Worm (Caenorhabditis elegans) whole organism, late embryonic: Measurements from ENCODE around the gene F25B5.6.

Experiments used
- ceh-14 ChIP-seq: sonication (generic microtip); optimal IDR thresholded peaks from 2 replicates; lab custom pipeline; 2016; ENCODE audit warnings: missing genotype, missing genetic modification characterization, missing compliant biosample characterization
- ceh-18 ChIP-seq: sonication (generic microtip); optimal IDR thresholded peaks from 2 replicates; lab custom pipeline; 2016; ENCODE audit warnings: missing genetic modification characterization, missing compliant biosample characterization
- ceh-30 ChIP-seq: fragments of 150-350 bp; optimal IDR thresholded peaks from 2 replicates; lab custom pipeline; 2014; ENCODE audit warnings: missing biosample characterization, missing genetic modification characterization
- elt-2 ChIP-seq: sonication (generic microtip); optimal IDR thresholded peaks from 2 replicates; lab custom pipeline; 2016; ENCODE audit warnings: missing genetic modification reagents, missing genetic modification characterization, missing compliant biosample characterization
- hlh-15 ChIP-seq: sonication (generic microtip); optimal IDR thresholded peaks from 2 replicates; lab custom pipeline; 2016; ENCODE audit warnings: missing genetic modification characterization, missing compliant biosample characterization

Gene F25B5.6

DNA sequence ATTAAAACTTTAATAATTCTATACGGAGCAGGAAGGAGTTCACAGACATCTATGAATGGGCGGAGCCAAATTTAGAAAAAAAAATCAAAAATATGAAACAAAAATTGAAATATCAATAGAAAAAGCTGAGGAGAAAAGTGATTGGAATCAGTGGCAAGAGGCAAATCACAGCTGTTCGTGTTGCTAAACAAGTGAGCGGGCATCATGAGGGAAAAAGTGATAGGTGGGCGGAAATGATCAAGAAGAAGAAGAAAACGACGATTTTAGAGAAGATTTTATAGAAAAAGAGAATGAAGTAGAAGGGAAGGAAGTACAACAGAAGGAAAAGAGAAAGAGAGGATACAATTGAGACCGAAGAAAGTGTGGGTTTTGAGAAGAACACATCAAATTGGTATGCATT is 49.9 kb downstream of the F25B5.6 start:
- TF ChIP-seq ceh-18 (tag; lab: Kevin White, UChicago), result peak; percentile 27
- TF ChIP-seq elt-2 (tag; lab: Kevin White, UChicago), result no peak
- TF ChIP-seq, all 69 proteins: peak for 1

DNA sequence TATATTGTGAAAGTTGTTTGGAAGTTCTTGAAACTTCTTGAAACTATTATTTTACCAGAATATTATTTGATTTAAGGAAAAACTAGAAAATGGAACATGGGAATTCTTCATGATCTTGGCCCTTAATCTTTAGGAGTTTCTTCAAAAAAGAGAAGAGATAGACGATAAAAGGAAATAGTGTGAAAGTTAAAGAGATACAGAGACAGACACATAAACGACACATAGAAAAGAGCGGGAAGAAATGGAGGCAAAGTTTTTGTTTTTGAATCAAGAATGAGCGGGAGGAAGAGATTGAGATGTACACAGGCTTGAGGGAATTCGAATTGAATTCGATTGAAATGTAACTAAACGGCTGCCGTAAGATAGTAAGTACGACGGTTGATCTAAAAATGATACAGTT is 51.1 kb downstream of the F25B5.6 start:
- TF ChIP-seq ceh-30 (tag; lab: Kevin White, UChicago) (no peak), ceh-14 (tag; lab: Kevin White, UChicago) (no peak), hlh-15 (tag; lab: Kevin White, UChicago) (no peak)
